Fruit fly (Drosophila melanogaster): ENCODE measurements around the gene Pgant35A.

DNA sequence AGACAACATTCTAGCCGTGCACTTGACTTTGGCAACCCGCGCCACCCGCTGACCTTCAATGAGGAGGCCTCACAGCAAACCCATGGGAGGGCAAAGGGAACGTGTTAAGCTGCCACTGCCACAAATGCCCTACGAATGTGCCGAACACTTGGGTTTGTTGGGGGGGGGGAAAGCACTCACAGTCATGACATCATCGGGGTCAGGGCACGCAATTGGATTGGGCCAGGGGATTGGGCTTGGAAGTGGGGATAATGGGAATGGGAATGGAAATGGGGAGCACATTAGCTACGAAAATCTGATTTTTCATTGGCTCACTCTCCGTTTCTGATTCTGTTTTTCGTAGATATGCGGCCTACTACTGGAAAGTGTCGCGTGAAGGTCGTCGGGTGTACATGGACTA, 18.1 kb upstream of the Pgant35A start:
- TF ChIP-seq pan (optimal IDR thresholded peaks at IDR 0.05) (no peak), CG8478 (optimal IDR thresholded peaks at IDR 0.05) (no peak)
